Fruit fly (Drosophila melanogaster) whole organism, embryonic: Measurements from ENCODE around the gene Ppm1.

Source experiments
- CG15514 ChIP-seq: fragments of 200-800 bp; sonication (Bioruptor generic); optimal IDR thresholded peaks from 3 replicates; lab custom pipeline; 2017; ENCODE audit warnings: missing biosample characterization, missing genetic modification characterization, mild to moderate bottlenecking, moderate library complexity, missing genetic modification reagents
- CG32532 ChIP-seq: fragments of 200-800 bp; sonication (Bioruptor generic); IDR thresholded peaks from 2 replicates; pipeline ENCODE4 v1.3.6; 2022; ENCODE audit warnings: missing biosample characterization, missing genetic modification characterization
- CG3838 ChIP-seq: fragments of 200-800 bp; sonication (Bioruptor generic); optimal IDR thresholded peaks from 3 replicates; lab custom pipeline; 2016; ENCODE audit warnings: missing biosample characterization, missing genetic modification characterization
- CG6175 ChIP-seq: fragments of 200-800 bp; sonication (Bioruptor generic); IDR thresholded peaks from 3 replicates; pipeline ENCODE4 v1.3.6; 2022; ENCODE audit warnings: missing biosample characterization, missing genetic modification characterization
- Deaf1 ChIP-seq: fragments of 200-800 bp; optimal IDR thresholded peaks from 3 replicates; lab custom pipeline; 2019; ENCODE audit warnings: missing biosample characterization, mild to moderate bottlenecking, missing genetic modification characterization, moderate library complexity
- PHDP ChIP-seq: fragments of 200-800 bp; sonication (Bioruptor generic); optimal IDR thresholded peaks from 3 replicates; lab custom pipeline; 2018; ENCODE audit warnings: missing biosample characterization, mild to moderate bottlenecking, missing genetic modification characterization, moderate library complexity
- bcd ChIP-seq: fragments of 200-800 bp; sonication (Bioruptor generic); optimal IDR thresholded peaks from 2 replicates; lab custom pipeline; 2017; ENCODE audit warnings: missing biosample characterization, mild to moderate bottlenecking, missing genetic modification characterization
- emc ChIP-seq: fragments of 200-800 bp; sonication (Bioruptor generic); optimal IDR thresholded peaks from 2 replicates; lab custom pipeline; 2016; ENCODE audit warnings: missing biosample characterization, missing genetic modification characterization
- slp2 ChIP-seq: fragments of 200-800 bp; sonication (Bioruptor generic); optimal IDR thresholded peaks from 2 replicates; lab custom pipeline; 2016; ENCODE audit warnings: missing biosample characterization, missing genetic modification characterization
- twi ChIP-seq: fragments of 200-800 bp; optimal IDR thresholded peaks from 2 replicates; lab custom pipeline; 2019; ENCODE audit warnings: missing biosample characterization, mild to moderate bottlenecking, missing genetic modification characterization, moderate library complexity

DNA sequence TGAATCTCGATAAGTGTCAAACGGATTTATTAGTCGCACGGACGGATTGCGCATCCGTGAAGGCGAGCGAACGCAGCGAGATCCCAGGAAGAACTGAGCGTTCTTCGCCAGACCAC, 7.9 kb downstream of the Ppm1 start, which contains the start of gene Kah:
- TF ChIP-seq twi: no peak
- no peak for TF ChIP-seq bcd (GFP tag; lab: Kevin White, UChicago)
- no peak for TF ChIP-seq CG15514 (GFP tag; lab: Kevin White, UChicago)
- no peak for TF ChIP-seq PHDP (tag; lab: Kevin White, UChicago)
- no peak for TF ChIP-seq Deaf1
- no peak for TF ChIP-seq slp2 (GFP tag; lab: Kevin White, UChicago)
- no peak for TF ChIP-seq CG32532 (GFP tag; lab: Robert Waterston, UW)
- no peak for TF ChIP-seq CG3838 (GFP tag; lab: Kevin White, UChicago)
- TF ChIP-seq emc (GFP tag; lab: Kevin White, UChicago): no peak
- no peak for TF ChIP-seq CG6175 (GFP tag; lab: Robert Waterston, UW)
